Worm (Caenorhabditis elegans): ENCODE data around the gene shc-2.

DNA sequence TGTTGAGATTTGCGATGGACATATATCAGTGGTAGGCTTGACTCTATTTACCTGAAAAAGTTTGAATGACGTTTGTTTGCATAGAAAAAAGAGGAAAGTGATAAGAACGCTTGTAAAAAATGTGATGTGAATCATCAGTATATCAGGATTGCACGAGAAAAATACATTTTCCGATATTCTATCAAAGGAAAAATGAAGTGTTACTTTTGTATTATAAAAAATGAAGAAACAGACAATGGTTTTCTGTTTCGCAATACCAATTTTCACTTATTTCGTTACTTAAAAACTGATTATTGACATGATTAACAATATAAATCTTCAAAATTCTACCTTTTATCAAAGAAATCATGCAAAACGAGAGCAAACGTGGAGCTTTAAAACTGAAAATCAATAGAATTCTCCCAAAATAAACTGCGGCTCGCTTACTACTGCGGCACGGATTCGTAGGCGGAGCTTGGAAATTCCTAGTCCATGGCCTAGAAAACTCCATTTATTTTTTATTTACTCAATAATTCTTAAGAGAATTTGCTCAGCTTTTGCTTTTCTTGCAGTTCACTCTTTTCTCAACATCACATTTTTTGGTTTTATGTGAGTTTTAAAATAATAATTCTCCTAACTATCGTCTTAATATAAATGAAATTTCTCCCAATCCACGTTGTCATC is 24.7 kb downstream of the shc-2 start, which contains the start of the genes eif-1 and vps-24:
- TF ChIP-seq ceh-28 (tag; optimal IDR thresholded peaks at IDR 0.05) = no peak
- TF ChIP-seq ama-1 (optimal IDR thresholded peaks at IDR 0.05) = no peak
- no peak for TF ChIP-seq egl-27 (tag; optimal IDR thresholded peaks at IDR 0.05)
- no peak for TF ChIP-seq ztf-4 (tag; optimal IDR thresholded peaks at IDR 0.05)
- TF ChIP-seq nfya-1 (tag; optimal IDR thresholded peaks at IDR 0.05; ENCODE audit: insufficient read depth) = peak; percentile 70
- TF ChIP-seq skn-1 (tag; optimal IDR thresholded peaks at IDR 0.05) = no peak

All from whole organism, L3 larva.